Worm (Caenorhabditis elegans) whole organism, early embryonic: ENCODE data around the gene col-110.

Source experiments
- ama-1 ChIP-seq: fragments of 150-350 bp; optimal IDR thresholded peaks from 2 replicates; lab custom pipeline; 2014
- hmbx-1 ChIP-seq: sonication (generic microtip); optimal IDR thresholded peaks from 2 replicates; lab custom pipeline; 2016; ENCODE audit warnings: mild to moderate bottlenecking, missing genetic modification characterization, missing compliant biosample characterization

DNA sequence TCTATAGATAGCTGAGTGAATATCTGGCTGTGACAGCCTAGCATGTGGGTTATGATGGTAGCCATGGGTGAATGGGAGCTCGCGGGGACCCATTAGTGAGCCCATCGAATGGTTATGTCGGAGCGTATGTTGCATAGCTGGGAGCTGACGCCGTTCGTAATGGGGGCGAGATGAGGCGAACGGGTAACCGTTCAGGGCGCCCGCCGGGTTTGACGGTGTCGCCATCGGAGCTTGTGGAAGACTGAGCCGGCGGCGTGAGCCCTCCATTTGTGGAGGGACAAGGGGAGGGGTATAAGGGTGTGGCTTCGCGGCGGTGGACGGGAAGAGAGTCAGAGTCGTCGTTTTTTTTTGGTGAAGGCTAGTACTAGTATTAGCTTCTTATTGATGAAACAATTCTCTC lies 14.4 kb upstream of the col-110 start:
- TF ChIP-seq ama-1 (no peak), hmbx-1 (tag; lab: Kevin White, UChicago) (no peak)
